Worm (Caenorhabditis elegans) whole organism, early embryonic: ENCODE results near the gene T22B2.3.

Source experiments
- ama-1 ChIP-seq: fragments of 150-350 bp; optimal IDR thresholded peaks from 2 replicates; lab custom pipeline; 2014
- ceh-13 ChIP-seq: fragments of 200-800 bp; sonication (Bioruptor generic); optimal IDR thresholded peaks from 2 replicates; lab custom pipeline; 2018; ENCODE audit warnings: mild to moderate bottlenecking, missing genetic modification characterization, missing compliant biosample characterization
- scrt-1 ChIP-seq: fragments of 200-800 bp; sonication (Bioruptor generic); IDR thresholded peaks from 2 replicates; pipeline ENCODE4 v1.3.6; 2022; ENCODE audit warnings: missing genetic modification characterization, missing compliant biosample characterization

- TF ChIP-seq ama-1 (lab: Kevin White, UChicago), result no peak
- TF ChIP-seq scrt-1, result no peak
- no peak for TF ChIP-seq ceh-13 (GFP tag; lab: Kevin White, UChicago)
These were observed 45.4 kb upstream of the T22B2.3 start for ce11 chrX:3871578-3872234.
